Worm (Caenorhabditis elegans): Measurements from ENCODE around the gene dhs-27.

DNA sequence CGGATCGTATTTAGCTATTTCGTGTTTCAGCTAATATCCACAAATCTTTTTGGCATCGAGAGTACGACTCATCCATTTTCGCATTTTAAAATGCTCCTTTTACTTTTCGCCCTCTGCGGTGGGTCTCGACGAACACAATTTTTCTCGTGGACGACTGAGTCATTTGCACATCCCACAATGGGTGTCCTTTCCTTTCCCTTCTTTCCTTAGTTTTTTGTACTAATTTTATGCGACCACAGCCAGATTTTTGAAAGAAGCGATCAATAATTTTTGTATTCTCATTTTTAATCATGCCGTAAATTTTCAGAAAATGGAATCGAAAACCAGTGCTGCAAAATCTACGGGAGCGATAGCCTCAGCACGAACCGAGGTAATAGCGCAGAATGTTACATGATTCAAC, 12.8 kb downstream of the dhs-27 start, which contains the start of gene C04F6.9:
- TF ChIP-seq flt-1 (GFP tag; IDR thresholded peaks at IDR 0.05) (no peak), scrt-1 (GFP tag; IDR thresholded peaks at IDR 0.05) (no peak), pes-1 (GFP tag; IDR thresholded peaks at IDR 0.05) (no peak), hmg-4 (GFP tag; optimal IDR thresholded peaks at IDR 0.05) (no peak), sea-1 (GFP tag; conservative IDR thresholded peaks at IDR 0.05) (no peak), F13C5.2 (tag; optimal IDR thresholded peaks at IDR 0.05) (no peak), tbx-37 (GFP tag; conservative IDR thresholded peaks at IDR 0.05) (no peak), B0310.2 (tag; optimal IDR thresholded peaks at IDR 0.05) (no peak), tra-4 (tag; optimal IDR thresholded peaks at IDR 0.05) (no peak), ama-1 (optimal IDR thresholded peaks at IDR 0.05) (no peak), ets-7 (tag; optimal IDR thresholded peaks at IDR 0.05) (no peak), ceh-13 (GFP tag; optimal IDR thresholded peaks at IDR 0.05) (no peak), aly-1 (tag; optimal IDR thresholded peaks at IDR 0.05) (no peak)
